Worm (Caenorhabditis elegans) whole organism, early embryonic: ENCODE data around the gene C15F1.1.

Experiments
- B0310.2 ChIP-seq: sonication (generic microtip); optimal IDR thresholded peaks from 2 replicates; lab custom pipeline; 2016; ENCODE audit warnings: mild to moderate bottlenecking, missing genetic modification characterization, missing compliant biosample characterization
- F13C5.2 ChIP-seq: sonication (generic microtip); optimal IDR thresholded peaks from 2 replicates; lab custom pipeline; 2017; ENCODE audit warnings: mild to moderate bottlenecking, missing genetic modification characterization, inconsistent platforms, missing compliant biosample characterization
- aly-1 ChIP-seq: sonication (generic microtip); optimal IDR thresholded peaks from 2 replicates; lab custom pipeline; 2016; ENCODE audit warnings: missing genetic modification characterization, missing compliant biosample characterization
- ama-1 ChIP-seq: fragments of 150-350 bp; optimal IDR thresholded peaks from 2 replicates; lab custom pipeline; 2014
- ceh-13 ChIP-seq: fragments of 200-800 bp; sonication (Bioruptor generic); optimal IDR thresholded peaks from 2 replicates; lab custom pipeline; 2018; ENCODE audit warnings: mild to moderate bottlenecking, missing genetic modification characterization, missing compliant biosample characterization
- ceh-36 ChIP-seq: sonication (generic microtip); optimal IDR thresholded peaks from 2 replicates; lab custom pipeline; 2016; ENCODE audit warnings: missing genetic modification characterization, inconsistent platforms, missing compliant biosample characterization
- ets-7 ChIP-seq: sonication (generic microtip); optimal IDR thresholded peaks from 2 replicates; lab custom pipeline; 2016; ENCODE audit warnings: missing genotype, missing genetic modification characterization, missing compliant biosample characterization
- flt-1 ChIP-seq: fragments of 200-800 bp; sonication (Bioruptor generic); IDR thresholded peaks from 2 replicates; pipeline ENCODE4 v1.3.6; 2022; ENCODE audit warnings: missing genetic modification characterization, missing compliant biosample characterization
- hmbx-1 ChIP-seq: sonication (generic microtip); optimal IDR thresholded peaks from 2 replicates; lab custom pipeline; 2016; ENCODE audit warnings: mild to moderate bottlenecking, missing genetic modification characterization, missing compliant biosample characterization
- hmg-4 ChIP-seq: fragments of 200-800 bp; sonication (Bioruptor generic); optimal IDR thresholded peaks from 2 replicates; lab custom pipeline; 2018; ENCODE audit warnings: mild to moderate bottlenecking, missing genetic modification characterization, missing compliant biosample characterization
- hnd-1 ChIP-seq: sonication (generic microtip); optimal IDR thresholded peaks from 2 replicates; lab custom pipeline; 2016; ENCODE audit warnings: missing genetic modification characterization, missing compliant biosample characterization
- pes-1 ChIP-seq: fragments of 200-800 bp; sonication (Bioruptor generic); IDR thresholded peaks from 2 replicates; pipeline ENCODE4 v1.3.6; 2022; ENCODE audit warnings: missing genetic modification reagents, missing genetic modification characterization, missing compliant biosample characterization
- scrt-1 ChIP-seq: fragments of 200-800 bp; sonication (Bioruptor generic); IDR thresholded peaks from 2 replicates; pipeline ENCODE4 v1.3.6; 2022; ENCODE audit warnings: missing genetic modification characterization, missing compliant biosample characterization
- sea-1 ChIP-seq: fragments of 200-800 bp; sonication (Bioruptor generic); conservative IDR thresholded peaks from 2 replicates; pipeline ENCODE4 v1.3.6; 2022; ENCODE audit warnings: missing genetic modification characterization, missing compliant biosample characterization
- tbx-11 ChIP-seq: fragments of 200-800 bp; sonication (Bioruptor generic); IDR thresholded peaks from 2 replicates; pipeline ENCODE4 v1.3.6; 2022; ENCODE audit warnings: missing genetic modification characterization, missing compliant biosample characterization
- tbx-37 ChIP-seq: fragments of 200-800 bp; sonication (Bioruptor generic); conservative IDR thresholded peaks from 2 replicates; pipeline ENCODE4 v1.3.6; 2022; ENCODE audit warnings: missing genetic modification reagents, missing genetic modification characterization, missing compliant biosample characterization
- tra-4 ChIP-seq: sonication (generic microtip); optimal IDR thresholded peaks from 2 replicates; lab custom pipeline; 2017; ENCODE audit warnings: missing genetic modification characterization, missing compliant biosample characterization

C15F1.1 gene

DNA sequence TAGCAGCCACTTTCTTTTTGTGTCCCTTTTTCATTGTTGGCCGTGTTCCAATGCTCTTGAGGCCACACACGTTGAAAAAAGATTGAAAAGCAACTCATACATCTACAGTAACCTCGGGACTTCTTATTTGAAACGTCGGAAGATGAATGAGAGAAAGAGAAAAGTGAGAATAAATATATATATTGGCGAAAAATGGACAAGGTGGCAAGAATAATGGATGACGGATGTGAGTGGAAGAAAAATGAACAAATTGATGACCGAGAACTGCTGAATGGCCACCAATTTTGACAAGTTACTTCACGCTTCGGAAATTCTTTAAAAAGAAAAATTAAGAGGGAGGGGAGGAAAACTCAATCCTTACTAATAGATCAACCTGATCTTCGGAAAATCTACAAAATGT lies 31.5 kb upstream of the C15F1.1 start:
- TF ChIP-seq B0310.2 (tag; lab: Kevin White, UChicago) (no peak), scrt-1 (GFP tag; lab: Robert Waterston, UW) (no peak), tbx-11 (no peak), ama-1 (no peak), flt-1 (GFP tag; lab: Robert Waterston, UW) (no peak), hmbx-1 (no peak), F13C5.2 (tag; lab: Kevin White, UChicago) (no peak), tra-4 (tag; lab: Kevin White, UChicago) (no peak), hnd-1 (tag; lab: Kevin White, UChicago) (no peak), ets-7 (tag; lab: Kevin White, UChicago) (no peak), hmg-4 (GFP tag; lab: Kevin White, UChicago) (no peak), sea-1 (GFP tag; lab: Robert Waterston, UW) (no peak), pes-1 (GFP tag; lab: Robert Waterston, UW) (no peak), ceh-36 (tag; lab: Kevin White, UChicago) (no peak), ceh-13 (GFP tag; lab: Kevin White, UChicago) (no peak), aly-1 (tag; lab: Kevin White, UChicago) (no peak), tbx-37 (GFP tag; lab: Robert Waterston, UW) (no peak)

- no peak for TF ChIP-seq aly-1 (tag; lab: Kevin White, UChicago)
- no peak for TF ChIP-seq hnd-1 (tag; lab: Kevin White, UChicago)
- no peak for TF ChIP-seq ama-1
- TF ChIP-seq tbx-11 = no peak
- TF ChIP-seq ceh-13 (GFP tag; lab: Kevin White, UChicago) = no peak
- no peak for TF ChIP-seq hmbx-1
- no peak for TF ChIP-seq ceh-36 (tag; lab: Kevin White, UChicago)
- no peak for TF ChIP-seq tbx-37 (GFP tag; lab: Robert Waterston, UW)
- TF ChIP-seq pes-1 (GFP tag; lab: Robert Waterston, UW) = no peak
- TF ChIP-seq tra-4 (tag; lab: Kevin White, UChicago) = no peak
- no peak for TF ChIP-seq B0310.2 (tag; lab: Kevin White, UChicago)
- TF ChIP-seq ets-7 (tag; lab: Kevin White, UChicago) = no peak
- no peak for TF ChIP-seq hmg-4 (GFP tag; lab: Kevin White, UChicago)
- TF ChIP-seq sea-1 (GFP tag; lab: Robert Waterston, UW) = no peak
- no peak for TF ChIP-seq flt-1 (GFP tag; lab: Robert Waterston, UW)
- no peak for TF ChIP-seq scrt-1 (GFP tag; lab: Robert Waterston, UW)
- TF ChIP-seq F13C5.2 (tag; lab: Kevin White, UChicago) = no peak
Measured at ce11 chrII:6965573-6965972, 24.1 kb upstream of the C15F1.1 start, which contains the start of gene tra-2. Gene tra-2, minus strand, starts transcription at chrII:6965673.

- no peak for TF ChIP-seq hmg-4 (GFP tag; lab: Kevin White, UChicago)
- no peak for TF ChIP-seq flt-1 (GFP tag; lab: Robert Waterston, UW)
- TF ChIP-seq hmbx-1 = no peak
- no peak for TF ChIP-seq B0310.2 (tag; lab: Kevin White, UChicago)
- no peak for TF ChIP-seq ets-7 (tag; lab: Kevin White, UChicago)
- TF ChIP-seq sea-1 (GFP tag; lab: Robert Waterston, UW) = no peak
- no peak for TF ChIP-seq pes-1 (GFP tag; lab: Robert Waterston, UW)
- no peak for TF ChIP-seq ceh-13 (GFP tag; lab: Kevin White, UChicago)
- TF ChIP-seq hnd-1 (tag; lab: Kevin White, UChicago) = no peak
- no peak for TF ChIP-seq ceh-36 (tag; lab: Kevin White, UChicago)
- TF ChIP-seq tbx-11 = no peak
- TF ChIP-seq ama-1 = no peak
- no peak for TF ChIP-seq tra-4 (tag; lab: Kevin White, UChicago)
- TF ChIP-seq aly-1 (tag; lab: Kevin White, UChicago) = no peak
- no peak for TF ChIP-seq scrt-1 (GFP tag; lab: Robert Waterston, UW)
- TF ChIP-seq F13C5.2 (tag; lab: Kevin White, UChicago) = no peak
Measured at ce11 chrII:6967618-6968017, 22.1 kb upstream of the C15F1.1 start, which contains the start of gene eif-2Bgamma. Gene eif-2Bgamma, minus strand, starts transcription at chrII:6967648.

- peak; percentile 45 for TF ChIP-seq hmbx-1
- 0 out of 2 replicates have a peak, but pooled peaks have one; percentile 29 for TF ChIP-seq tbx-37 (GFP tag; lab: Robert Waterston, UW)
- peak; percentile 94 for TF ChIP-seq hmg-4 (GFP tag; lab: Kevin White, UChicago)
- peak; percentile 34 for TF ChIP-seq ceh-13 (GFP tag; lab: Kevin White, UChicago)
- TF ChIP-seq pes-1 (GFP tag; lab: Robert Waterston, UW) = peak; percentile 77
- TF ChIP-seq sea-1 (GFP tag; lab: Robert Waterston, UW) = 0 out of 2 replicates have a peak, but pooled peaks have one; percentile 25
- TF ChIP-seq ets-7 (tag; lab: Kevin White, UChicago) = no peak
- TF ChIP-seq scrt-1 (GFP tag; lab: Robert Waterston, UW) = peak; percentile 73; the same call in 1 of the 2 replicates
- TF ChIP-seq tra-4 (tag; lab: Kevin White, UChicago) = peak; percentile 69
- TF ChIP-seq ama-1 = peak; percentile 99
- peak; percentile 45 for TF ChIP-seq aly-1 (tag; lab: Kevin White, UChicago)
- TF ChIP-seq tbx-11 = 0 out of 2 replicates have a peak, but pooled peaks have one; percentile 30
- TF ChIP-seq ceh-36 (tag; lab: Kevin White, UChicago) = peak; percentile 89
- peak; percentile 50 for TF ChIP-seq B0310.2 (tag; lab: Kevin White, UChicago)
- peak; percentile 45; the same call in 1 of the 2 replicates for TF ChIP-seq flt-1 (GFP tag; lab: Robert Waterston, UW)
- TF ChIP-seq hnd-1 (tag; lab: Kevin White, UChicago) = no peak
- peak; percentile 34 for TF ChIP-seq F13C5.2 (tag; lab: Kevin White, UChicago)
Measured at ce11 chrII:6968191-6968675, 21.4 kb upstream of the C15F1.1 start.

- TF ChIP-seq pes-1 (GFP tag; lab: Robert Waterston, UW) = no peak
Measured at ce11 chrII:6970515-6970914, 19.2 kb upstream of the C15F1.1 start, which contains the start of gene C15F1.5. Gene C15F1.5, minus strand, starts transcription at chrII:6970615.

- TF ChIP-seq ama-1 = no peak
- no peak for TF ChIP-seq tbx-11
- no peak for TF ChIP-seq ets-7 (tag; lab: Kevin White, UChicago)
- no peak for TF ChIP-seq B0310.2 (tag; lab: Kevin White, UChicago)
- TF ChIP-seq tbx-37 (GFP tag; lab: Robert Waterston, UW) = no peak
- TF ChIP-seq hnd-1 (tag; lab: Kevin White, UChicago) = no peak
- TF ChIP-seq flt-1 (GFP tag; lab: Robert Waterston, UW) = no peak
- TF ChIP-seq scrt-1 (GFP tag; lab: Robert Waterston, UW) = no peak
- TF ChIP-seq hmbx-1 = no peak
- TF ChIP-seq F13C5.2 (tag; lab: Kevin White, UChicago) = no peak
- no peak for TF ChIP-seq ceh-36 (tag; lab: Kevin White, UChicago)
- TF ChIP-seq pes-1 (GFP tag; lab: Robert Waterston, UW) = no peak
- no peak for TF ChIP-seq hmg-4 (GFP tag; lab: Kevin White, UChicago)
- TF ChIP-seq tra-4 (tag; lab: Kevin White, UChicago) = no peak
Measured at ce11 chrII:6972185-6972737, 17.4 kb upstream of the C15F1.1 start, which contains the start of gene art-1. Gene art-1, minus strand, starts transcription at chrII:6972235.
